Worm (Caenorhabditis elegans) whole organism, L2 larva: Measurements from ENCODE around the gene npp-15.

Experiments used
- C34F6.9 ChIP-seq: fragments of 150-350 bp; optimal IDR thresholded peaks from 2 replicates; lab custom pipeline; 2014; ENCODE audit warnings: missing biosample characterization, missing genetic modification characterization
- F13H6.1 ChIP-seq: sonication (generic microtip); optimal IDR thresholded peaks from 2 replicates; lab custom pipeline; 2016; ENCODE audit warnings: missing genetic modification characterization, missing compliant biosample characterization
- R02D3.7 ChIP-seq: fragments of 150-350 bp; optimal IDR thresholded peaks from 2 replicates; lab custom pipeline; 2014; ENCODE audit warnings: missing biosample characterization, missing genetic modification characterization
- Y55F3AM.14 ChIP-seq: fragments of 200-800 bp; sonication (Bioruptor generic); optimal IDR thresholded peaks from 2 replicates; lab custom pipeline; 2018; ENCODE audit warnings: mild to moderate bottlenecking, missing genetic modification characterization, missing compliant biosample characterization
- ZK546.5 ChIP-seq: sonication (generic microtip); optimal IDR thresholded peaks from 2 replicates; lab custom pipeline; 2017; ENCODE audit warnings: missing biosample characterization, missing genetic modification characterization
- alr-1 ChIP-seq: fragments of 150-350 bp; optimal IDR thresholded peaks from 2 replicates; lab custom pipeline; 2014; ENCODE audit warnings: missing biosample characterization, missing genetic modification characterization
- aly-2 ChIP-seq: fragments of 150-350 bp; optimal IDR thresholded peaks from 2 replicates; lab custom pipeline; 2014; ENCODE audit warnings: missing biosample characterization, missing genetic modification characterization
- ama-1 ChIP-seq: fragments of 150-350 bp; optimal IDR thresholded peaks from 2 replicates; lab custom pipeline; 2018; ENCODE audit warnings: inconsistent platforms
- blmp-1 ChIP-seq: sonication (generic microtip); optimal IDR thresholded peaks from 2 replicates; lab custom pipeline; 2017; ENCODE audit warnings: missing genetic modification characterization, mild to moderate bottlenecking, missing compliant biosample characterization, antibody characterized with exemption, moderate library complexity; ENCODE audit not compliant: insufficient read depth
- ceh-82 ChIP-seq: fragments of 150-350 bp; optimal IDR thresholded peaks from 2 replicates; lab custom pipeline; 2014; ENCODE audit warnings: missing biosample characterization, missing genetic modification characterization
- crh-2 ChIP-seq: sonication (generic microtip); optimal IDR thresholded peaks from 2 replicates; lab custom pipeline; 2017; ENCODE audit warnings: missing biosample characterization, missing genetic modification characterization
- dmd-4 ChIP-seq: sonication (generic microtip); optimal IDR thresholded peaks from 2 replicates; lab custom pipeline; 2017; ENCODE audit warnings: missing biosample characterization, missing genetic modification characterization
- egl-27 ChIP-seq: sonication (generic microtip); optimal IDR thresholded peaks from 3 replicates; lab custom pipeline; 2017; ENCODE audit warnings: missing biosample characterization, missing genetic modification reagents, missing genetic modification characterization
- elt-1 ChIP-seq: fragments of 150-350 bp; optimal IDR thresholded peaks from 2 replicates; lab custom pipeline; 2014; ENCODE audit warnings: missing biosample characterization, missing genetic modification characterization
- elt-3 ChIP-seq: sonication (generic microtip); optimal IDR thresholded peaks from 2 replicates; lab custom pipeline; 2017; ENCODE audit warnings: missing biosample characterization, missing genetic modification characterization
- fos-1 ChIP-seq: fragments of 150-350 bp; optimal IDR thresholded peaks from 2 replicates; lab custom pipeline; 2014; ENCODE audit warnings: missing biosample characterization, missing genetic modification characterization
- gmeb-1 ChIP-seq: fragments of 150-350 bp; optimal IDR thresholded peaks from 2 replicates; lab custom pipeline; 2014; ENCODE audit warnings: missing biosample characterization, missing genetic modification characterization
- lin-11 ChIP-seq: fragments of 150-350 bp; sonication (generic microtip); optimal IDR thresholded peaks from 2 replicates; lab custom pipeline; 2014; ENCODE audit warnings: missing biosample characterization, missing genetic modification characterization, inconsistent platforms, mixed read lengths
- lin-13 ChIP-seq: fragments of 150-350 bp; optimal IDR thresholded peaks from 2 replicates; lab custom pipeline; 2014; ENCODE audit warnings: missing biosample characterization, missing genetic modification reagents, missing genetic modification characterization
- lin-39 ChIP-seq: fragments of 150-350 bp; optimal IDR thresholded peaks from 2 replicates; lab custom pipeline; 2014; ENCODE audit warnings: missing biosample characterization, missing genetic modification reagents, missing genetic modification characterization
- lsy-2 ChIP-seq, 2 experiments: fragments of 150-350 bp in 1 of 2; sonication (generic microtip) in 1 of 2; optimal IDR thresholded peaks; 2 replicates each; lab custom pipeline; 2014 to 2017; ENCODE audit warnings: missing biosample characterization in 2 of 2, missing genetic modification characterization in 2 of 2
- mab-5 ChIP-seq: fragments of 150-350 bp; optimal IDR thresholded peaks from 2 replicates; lab custom pipeline; 2014; ENCODE audit warnings: missing biosample characterization, missing genetic modification characterization
- mdl-1 ChIP-seq, 2 experiments: fragments of 150-350 bp in 1 of 2; sonication (generic microtip) in 1 of 2; optimal IDR thresholded peaks; 2 replicates each; lab custom pipeline; 2017; ENCODE audit warnings: missing biosample characterization in 2 of 2, missing genetic modification characterization in 2 of 2
- nhr-10 ChIP-seq: sonication (generic microtip); optimal IDR thresholded peaks from 2 replicates; lab custom pipeline; 2017; ENCODE audit warnings: missing biosample characterization, missing genetic modification characterization
- nhr-11 ChIP-seq: fragments of 150-350 bp; optimal IDR thresholded peaks from 2 replicates; lab custom pipeline; 2014; ENCODE audit warnings: missing biosample characterization, missing genetic modification characterization
- nhr-129 ChIP-seq: fragments of 150-350 bp; optimal IDR thresholded peaks from 2 replicates; lab custom pipeline; 2014; ENCODE audit warnings: missing biosample characterization, missing genetic modification characterization
- nhr-21 ChIP-seq: fragments of 150-350 bp; optimal IDR thresholded peaks from 2 replicates; lab custom pipeline; 2014; ENCODE audit warnings: missing biosample characterization, missing genetic modification characterization
- nhr-23 ChIP-seq: fragments of 150-350 bp; optimal IDR thresholded peaks from 2 replicates; lab custom pipeline; 2014; ENCODE audit warnings: missing biosample characterization, missing genetic modification reagents, missing genetic modification characterization
- nhr-237 ChIP-seq: fragments of 150-350 bp; optimal IDR thresholded peaks from 2 replicates; lab custom pipeline; 2014; ENCODE audit warnings: missing biosample characterization, missing genetic modification characterization
- nhr-25 ChIP-seq: fragments of 150-350 bp; sonication (generic microtip); optimal IDR thresholded peaks from 3 replicates; lab custom pipeline; 2014; ENCODE audit warnings: missing biosample characterization, missing genetic modification characterization
- nhr-6 ChIP-seq: fragments of 150-350 bp; optimal IDR thresholded peaks from 2 replicates; lab custom pipeline; 2014; ENCODE audit warnings: missing biosample characterization, missing genetic modification characterization
- nhr-77 ChIP-seq: fragments of 150-350 bp; optimal IDR thresholded peaks from 2 replicates; lab custom pipeline; 2014; ENCODE audit warnings: missing biosample characterization, missing genetic modification characterization
- sem-4 ChIP-seq: fragments of 150-350 bp; optimal IDR thresholded peaks from 2 replicates; lab custom pipeline; 2014; ENCODE audit warnings: missing biosample characterization, missing genetic modification reagents, missing genetic modification characterization
- skn-1 ChIP-seq: sonication (generic microtip); optimal IDR thresholded peaks from 2 replicates; lab custom pipeline; 2017; ENCODE audit warnings: missing biosample characterization, missing genetic modification characterization
- sma-3 ChIP-seq: sonication (generic microtip); optimal IDR thresholded peaks from 2 replicates; lab custom pipeline; 2016; ENCODE audit warnings: missing genetic modification reagents, missing genetic modification characterization, missing compliant biosample characterization
- sma-9 ChIP-seq, 2 experiments: fragments of 150-350 bp in 1 of 2; sonication (generic microtip) in 1 of 2; optimal IDR thresholded peaks; 2 replicates each; lab custom pipeline; 2014 to 2016; ENCODE audit warnings: missing genetic modification characterization in 2 of 2, mild to moderate bottlenecking in 1 of 2, missing biosample characterization in 1 of 2, missing compliant biosample characterization in 1 of 2, missing genetic modification reagents in 1 of 2, moderate library complexity in 1 of 2
- snpc-4 ChIP-seq: fragments of 150-350 bp; optimal IDR thresholded peaks from 2 replicates; lab custom pipeline; 2014; ENCODE audit warnings: missing biosample characterization, missing genetic modification characterization
- unc-55 ChIP-seq: fragments of 150-350 bp; sonication (generic microtip); optimal IDR thresholded peaks from 3 replicates; lab custom pipeline; 2014; ENCODE audit warnings: missing biosample characterization, missing genetic modification reagents, missing genetic modification characterization
- unc-62 ChIP-seq: fragments of 150-350 bp; optimal IDR thresholded peaks from 2 replicates; lab custom pipeline; 2014; ENCODE audit warnings: missing biosample characterization, missing genetic modification reagents, missing genetic modification characterization
- zag-1 ChIP-seq: fragments of 150-350 bp; optimal IDR thresholded peaks from 2 replicates; lab custom pipeline; 2014; ENCODE audit warnings: missing biosample characterization, missing genetic modification characterization
- ztf-1 ChIP-seq: fragments of 200-800 bp; sonication (Bioruptor generic); conservative IDR thresholded peaks from 2 replicates; pipeline ENCODE4 v1.3.6; 2022; ENCODE audit warnings: missing genetic modification characterization, missing compliant biosample characterization
- ztf-11 ChIP-seq: sonication (generic microtip); optimal IDR thresholded peaks from 2 replicates; lab custom pipeline; 2017; ENCODE audit warnings: missing biosample characterization, missing genetic modification characterization
- ztf-4 ChIP-seq: fragments of 150-350 bp; optimal IDR thresholded peaks from 2 replicates; lab custom pipeline; 2014; ENCODE audit warnings: missing biosample characterization, missing genetic modification characterization

npp-15 gene

DNA sequence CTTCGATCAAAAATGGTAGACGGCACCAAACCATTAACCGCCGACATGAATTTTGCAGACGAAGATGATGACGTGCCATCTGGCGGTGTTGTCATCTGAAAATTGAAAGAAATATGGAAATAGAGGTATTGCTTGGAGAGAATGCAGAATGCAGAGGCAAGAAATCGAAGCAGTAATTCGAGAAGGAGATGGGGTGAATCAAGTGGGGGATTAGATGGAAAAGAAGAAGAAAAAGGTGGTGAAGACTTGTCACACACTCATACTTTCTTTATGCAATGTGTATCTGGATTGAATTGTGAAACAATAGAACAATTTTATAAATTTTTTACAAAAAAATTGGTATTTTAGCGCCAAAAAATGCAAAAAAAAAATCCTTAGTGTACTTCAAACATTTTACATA, 4.0 kb upstream of the npp-15 start, which contains the start of gene tag-250:
Gene tag-250, minus strand, starts transcription at position 101 of the 400 bp plus-strand sequence.
- no peak for TF ChIP-seq alr-1 (tag; lab: Kevin White, UChicago)

DNA sequence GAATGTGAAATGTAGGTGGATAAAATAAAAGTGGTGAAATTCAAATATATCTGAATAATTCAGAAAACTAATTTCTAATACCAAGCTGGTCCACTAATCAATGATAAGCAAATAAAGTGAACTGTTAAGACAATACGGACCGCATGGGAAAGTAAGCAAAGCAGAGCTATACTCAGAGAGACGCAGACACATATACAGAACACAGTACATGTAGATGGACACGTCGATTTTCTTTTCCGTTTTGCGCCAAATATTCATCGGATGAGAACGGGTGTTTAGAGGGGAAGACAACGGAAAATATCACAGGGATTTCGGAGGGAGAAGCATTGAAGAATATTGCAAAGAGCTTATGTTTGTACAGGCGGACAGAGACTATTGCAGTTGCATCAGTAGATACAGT, 2.9 kb upstream of the npp-15 start:
- TF ChIP-seq lin-13 (GFP tag; lab: Kevin White, UChicago), result no peak
- no peak for TF ChIP-seq nhr-6 (tag; lab: Kevin White, UChicago)
- TF ChIP-seq zag-1 (tag; lab: Kevin White, UChicago), result no peak
- no peak for TF ChIP-seq snpc-4 (tag; lab: Kevin White, UChicago)
- no peak for TF ChIP-seq mab-5 (tag; lab: Kevin White, UChicago)
- no peak for TF ChIP-seq ztf-4
- TF ChIP-seq elt-1 (tag; lab: Kevin White, UChicago), result no peak
- TF ChIP-seq, all 48 proteins: peak for 0

DNA sequence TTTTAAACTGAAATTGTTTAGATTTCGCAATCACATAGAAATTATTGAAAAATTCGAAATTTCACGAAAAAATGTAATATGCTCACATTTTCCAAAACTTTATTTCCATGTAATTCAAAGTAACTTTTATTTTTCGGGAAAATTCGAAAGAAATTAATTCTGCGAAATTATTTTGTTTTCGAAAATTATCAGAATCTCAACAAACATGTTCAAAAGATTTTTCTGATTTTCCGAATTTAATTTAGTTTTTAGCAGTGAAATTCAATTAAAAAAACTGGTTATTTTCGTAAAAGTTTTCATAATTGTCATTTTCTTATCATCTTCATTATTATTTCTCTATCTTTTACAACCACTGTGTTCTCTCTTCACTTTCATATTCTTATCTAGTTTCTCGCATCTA, 4.4 kb downstream of the npp-15 start, which contains the start of gene ran-2:
Gene ran-2, plus strand, starts transcription at position 301 of the 400 bp plus-strand sequence.
- TF ChIP-seq alr-1 (tag; lab: Kevin White, UChicago) (no peak), blmp-1 (tag; lab: Kevin White, UChicago) (peak; percentile 6), skn-1 (tag; lab: Kevin White, UChicago) (no peak), unc-55 (no peak), fos-1 (peak; percentile 34), lin-11 (no peak), mdl-1 (tag; optimal IDR thresholded peaks at IDR 0.05; lab: Kevin White, UChicago) (no peak)

DNA sequence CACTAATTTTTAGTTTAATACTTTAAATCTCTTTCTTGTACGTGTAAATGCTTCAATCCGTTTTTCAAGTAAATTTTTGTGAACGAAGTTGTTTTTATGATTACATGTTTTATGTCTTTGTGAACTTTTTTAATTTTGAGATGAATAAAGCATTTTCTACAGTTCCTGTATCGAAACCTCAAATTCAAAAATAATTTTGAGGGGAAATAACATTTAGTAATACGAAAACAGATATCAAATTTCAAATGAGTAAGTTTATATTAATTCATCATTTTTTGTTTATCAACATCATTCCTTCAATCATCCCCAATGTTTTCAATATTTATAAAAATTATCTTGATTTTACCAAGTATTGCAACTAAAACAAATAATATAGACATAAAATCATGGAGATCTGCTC, 8.7 kb downstream of the npp-15 start, which contains the start of gene C29E4.10:
Gene C29E4.10, plus strand, starts transcription at position 301 of the 400 bp plus-strand sequence.
- no peak for TF ChIP-seq ZK546.5 (tag; lab: Kevin White, UChicago)
- no peak for TF ChIP-seq snpc-4 (tag; lab: Kevin White, UChicago)
- no peak for TF ChIP-seq nhr-21
- TF ChIP-seq C34F6.9 (tag; lab: Kevin White, UChicago), result no peak
- no peak for TF ChIP-seq aly-2
- no peak for TF ChIP-seq dmd-4 (tag; lab: Kevin White, UChicago)
- TF ChIP-seq nhr-23 (tag; lab: Kevin White, UChicago), result no peak
- no peak for TF ChIP-seq ztf-4
- no peak for TF ChIP-seq nhr-129
- no peak for TF ChIP-seq lin-13 (GFP tag; lab: Kevin White, UChicago)
- TF ChIP-seq sem-4 (tag; lab: Kevin White, UChicago), result no peak
- TF ChIP-seq F13H6.1 (tag; lab: Kevin White, UChicago), result no peak
- no peak for TF ChIP-seq lin-11
- no peak for TF ChIP-seq nhr-11
- TF ChIP-seq elt-3, result no peak
- TF ChIP-seq, all 48 proteins: peak for 0

DNA sequence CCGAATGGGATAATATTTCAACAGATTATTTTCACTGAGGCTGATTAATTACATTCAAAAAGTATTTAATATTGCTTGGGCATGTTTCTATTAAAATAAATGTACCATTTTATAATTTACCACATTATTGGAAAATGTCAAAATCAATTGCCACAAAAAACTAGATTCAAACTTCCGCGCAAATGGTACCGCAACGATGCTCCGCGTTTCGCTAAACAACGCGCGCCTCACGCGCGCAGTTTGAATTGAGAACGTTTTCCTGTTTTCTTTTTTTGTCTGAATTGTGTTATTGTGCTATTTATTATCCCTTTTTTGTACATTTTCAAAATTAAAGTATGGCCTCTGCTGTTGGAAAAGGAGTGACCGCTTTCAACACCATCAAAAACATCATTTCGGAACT, 12.0 kb downstream of the npp-15 start, which contains the start of gene C29E4.12:
Gene C29E4.12, plus strand, starts transcription at position 333 of the 400 bp plus-strand sequence.
- TF ChIP-seq skn-1 (tag; lab: Kevin White, UChicago), result no peak
- TF ChIP-seq sma-3, result peak; percentile 61
- TF ChIP-seq blmp-1 (tag; lab: Kevin White, UChicago), result no peak
- TF ChIP-seq elt-1 (tag; lab: Kevin White, UChicago), result no peak
- no peak for TF ChIP-seq lin-39 (tag; lab: Kevin White, UChicago)
- TF ChIP-seq elt-3, result no peak
- TF ChIP-seq nhr-10 (tag; lab: Kevin White, UChicago), result no peak
- TF ChIP-seq nhr-21, result peak; percentile 42
- TF ChIP-seq nhr-129, result peak; percentile 64
- no peak for TF ChIP-seq nhr-6 (tag; lab: Kevin White, UChicago)
- no peak for TF ChIP-seq egl-27 (tag; lab: Kevin White, UChicago)
- TF ChIP-seq Y55F3AM.14, result no peak
- TF ChIP-seq alr-1 (tag; lab: Kevin White, UChicago), result no peak
- TF ChIP-seq ama-1 (lab: Kevin White, UChicago), result peak; percentile 31
- TF ChIP-seq mab-5 (tag; lab: Kevin White, UChicago), result peak; percentile 56
- peak; percentile 46 for TF ChIP-seq F13H6.1 (tag; lab: Kevin White, UChicago)
- TF ChIP-seq unc-55, result peak; percentile 86
- TF ChIP-seq aly-2, result no peak
- no peak for TF ChIP-seq ztf-11 (tag; lab: Kevin White, UChicago)
- no peak for TF ChIP-seq ztf-1 (GFP tag; lab: Robert Waterston, UW)
- peak; percentile 60 for TF ChIP-seq nhr-25 (tag; lab: Kevin White, UChicago)
- no peak for TF ChIP-seq nhr-237 (tag; lab: Kevin White, UChicago)
- peak; percentile 20 for TF ChIP-seq R02D3.7 (tag; lab: Kevin White, UChicago)
- TF ChIP-seq C34F6.9 (tag; lab: Kevin White, UChicago), result peak; percentile 81
- TF ChIP-seq unc-62, result no peak
- TF ChIP-seq lin-11, result peak; percentile 70
- peak; percentile 49 for TF ChIP-seq crh-2 (tag; lab: Kevin White, UChicago)
- TF ChIP-seq lin-13 (GFP tag; lab: Kevin White, UChicago), result peak; percentile 68
- peak; percentile 30 for TF ChIP-seq nhr-77 (tag; lab: Kevin White, UChicago)
- TF ChIP-seq fos-1, result no peak
- TF ChIP-seq ceh-82 (tag; lab: Kevin White, UChicago), result no peak
- TF ChIP-seq sma-9 (GFP tag; optimal IDR thresholded peaks at IDR 0.05; lab: Kevin White, UChicago), result peak; percentile 58
- TF ChIP-seq sma-9 (tag; optimal IDR thresholded peaks at IDR 0.05; lab: Kevin White, UChicago), result no peak
- TF ChIP-seq lsy-2 (tag; optimal IDR thresholded peaks at IDR 0.05; lab: Kevin White, UChicago), result peak; percentile 51 to 88
- peak; percentile 97 for TF ChIP-seq gmeb-1
- no peak for TF ChIP-seq dmd-4 (tag; lab: Kevin White, UChicago)
